In genomic region chr3L:8701697-8702349, dm6 we compare ENCODE assay signal across 5 fruit fly cellular contexts.
TF ChIP-seq lines count a peak whose summit lies in the region.

No protein-coding gene starts in this region.

- no peak for TF ChIP-seq CTCF in whole organism, embryonic (GFP tag; optimal IDR thresholded peaks at IDR 0.05; lab: Kevin White, UChicago)

TF ChIP-seq in whole organism, 6 proteins besides CTCF, POLR2A, EP300 and RAD21:
- TF ChIP-seq psq (optimal IDR thresholded peaks at IDR 0.05; lab: Kevin White, UChicago), result no peak
- no peak for TF ChIP-seq EcR (GFP tag; optimal IDR thresholded peaks at IDR 0.05; lab: Kevin White, UChicago)
- peak; percentile 13 for TF ChIP-seq pan (optimal IDR thresholded peaks at IDR 0.05; lab: Kevin White, UChicago)

TF ChIP-seq in whole organism, embryonic, 481 proteins besides CTCF, POLR2A, EP300 and RAD21 (continues in another document):
- TF ChIP-seq CG8290 (GFP tag; optimal IDR thresholded peaks at IDR 0.05; lab: Kevin White, UChicago) (no peak), CG8290 (tag; optimal IDR thresholded peaks at IDR 0.05; lab: Kevin White, UChicago) (peak in 1 of 2 experiments; percentile 19), CG2678 (tag; optimal IDR thresholded peaks at IDR 0.05; lab: Kevin White, UChicago) (no peak), CG12769 (tag; optimal IDR thresholded peaks at IDR 0.05; lab: Kevin White, UChicago) (no peak), sens (GFP tag; lab: Kevin White, UChicago) (peak; percentile 21), Oli (tag; optimal IDR thresholded peaks at IDR 0.05; lab: Kevin White, UChicago) (no peak), CG16815 (GFP tag; optimal IDR thresholded peaks at IDR 0.05; lab: Kevin White, UChicago) (no peak), sd (tag; optimal IDR thresholded peaks at IDR 0.05; lab: Kevin White, UChicago) (no peak), Myb (GFP tag; optimal IDR thresholded peaks at IDR 0.05; lab: Kevin White, UChicago) (no peak), Scr (GFP tag; IDR thresholded peaks at IDR 0.05; lab: Robert Waterston, UW; ENCODE audit: partially characterized antibody) (no peak), CG14050 (GFP tag; IDR thresholded peaks at IDR 0.05; lab: Robert Waterston, UW) (no peak), HLH3B (GFP tag; IDR thresholded peaks at IDR 0.05; lab: Robert Waterston, UW) (no peak), nmo (GFP tag; optimal IDR thresholded peaks at IDR 0.05; lab: Kevin White, UChicago) (no peak), mam (GFP tag; optimal IDR thresholded peaks at IDR 0.05; lab: Kevin White, UChicago) (no peak), CG4360 (GFP tag; IDR thresholded peaks at IDR 0.05; lab: Robert Waterston, UW) (0 out of 2 replicates have a peak, but pooled peaks have one; percentile 36), Mes4 (GFP tag; optimal IDR thresholded peaks at IDR 0.05; lab: Kevin White, UChicago) (no peak), Dbx (GFP tag; IDR thresholded peaks at IDR 0.05; lab: Robert Waterston, UW) (0 out of 3 replicates have a peak, but pooled peaks have one; percentile 17), Dll (GFP tag; IDR thresholded peaks at IDR 0.05; lab: Robert Waterston, UW; ENCODE audit: partially characterized antibody) (no peak), Aef1 (GFP tag; IDR thresholded peaks at IDR 0.05; lab: Robert Waterston, UW) (no peak), CG9215 (GFP tag; IDR thresholded peaks at IDR 0.05; lab: Robert Waterston, UW) (no peak), Ets97D (GFP tag; optimal IDR thresholded peaks at IDR 0.05; lab: Kevin White, UChicago) (no peak), Med (GFP tag; lab: Kevin White, UChicago) (peak; percentile 57), CG10147 (GFP tag; optimal IDR thresholded peaks at IDR 0.05; lab: Kevin White, UChicago) (no peak)

TF ChIP-seq in whole organism, prepupa, 60 proteins besides CTCF, POLR2A, EP300 and RAD21 (continues in another document):
- TF ChIP-seq CG7368 (GFP tag; optimal IDR thresholded peaks at IDR 0.05; lab: Kevin White, UChicago) (peak; percentile 56), CG6808 (GFP tag; optimal IDR thresholded peaks at IDR 0.05; lab: Kevin White, UChicago) (peak; percentile 78), Ets96B (tag; optimal IDR thresholded peaks at IDR 0.05; lab: Kevin White, UChicago) (peak; percentile 89), CG1621 (tag; optimal IDR thresholded peaks at IDR 0.05; lab: Kevin White, UChicago) (peak; percentile 52), CG31627 (GFP tag; optimal IDR thresholded peaks at IDR 0.05; lab: Kevin White, UChicago) (peak; percentile 30), CG6854 (GFP tag; optimal IDR thresholded peaks at IDR 0.05; lab: Kevin White, UChicago) (peak; percentile 14), CG8632 (GFP tag; optimal IDR thresholded peaks at IDR 0.05; lab: Kevin White, UChicago) (peak; percentile 85), pdm3 (GFP tag; optimal IDR thresholded peaks at IDR 0.05; lab: Kevin White, UChicago) (peak; percentile 42), spab (GFP tag; optimal IDR thresholded peaks at IDR 0.05; lab: Kevin White, UChicago) (peak; percentile 67), ss (GFP tag; optimal IDR thresholded peaks at IDR 0.05; lab: Kevin White, UChicago) (peak; percentile 65 to 88), Eip78C (GFP tag; lab: Kevin White, UChicago) (peak; percentile 94), acj6 (GFP tag; optimal IDR thresholded peaks at IDR 0.05; lab: Kevin White, UChicago) (peak; percentile 71), dac (GFP tag; optimal IDR thresholded peaks at IDR 0.05; lab: Kevin White, UChicago) (no peak), Eip75B (GFP tag; optimal IDR thresholded peaks at IDR 0.05; lab: Kevin White, UChicago) (peak; percentile 56), CG3919 (GFP tag; optimal IDR thresholded peaks at IDR 0.05; lab: Kevin White, UChicago) (peak; percentile 68), CG16779 (tag; optimal IDR thresholded peaks at IDR 0.05; lab: Kevin White, UChicago) (peak; percentile 21), salr (GFP tag; optimal IDR thresholded peaks at IDR 0.05; lab: Kevin White, UChicago) (no peak), CG10669 (GFP tag; optimal IDR thresholded peaks at IDR 0.05; lab: Kevin White, UChicago) (peak; percentile 77), fd85E (GFP tag; optimal IDR thresholded peaks at IDR 0.05; lab: Kevin White, UChicago) (no peak), fkh (GFP tag; optimal IDR thresholded peaks at IDR 0.05; lab: Kevin White, UChicago) (no peak), CG6163 (GFP tag; IDR thresholded peaks at IDR 0.05; lab: Robert Waterston, UW) (peak; percentile 28; the same call in 1 of the 3 replicates), fd59A (GFP tag; optimal IDR thresholded peaks at IDR 0.05; lab: Kevin White, UChicago) (peak; percentile 72), Met (GFP tag; optimal IDR thresholded peaks at IDR 0.05; lab: Kevin White, UChicago) (peak; percentile 65)

TF ChIP-seq in whole organism, pupa, 21 proteins besides CTCF, POLR2A, EP300 and RAD21:
- no peak for TF ChIP-seq fd96Ca (GFP tag; IDR thresholded peaks at IDR 0.05; lab: Robert Waterston, UW)
- TF ChIP-seq Snoo (tag; optimal IDR thresholded peaks at IDR 0.05; lab: Kevin White, UChicago), result peak; percentile 72
- TF ChIP-seq CG15710 (tag; optimal IDR thresholded peaks at IDR 0.05; lab: Kevin White, UChicago), result peak; percentile 88
- peak; percentile 12 for TF ChIP-seq CG14655 (GFP tag; optimal IDR thresholded peaks at IDR 0.05; lab: Kevin White, UChicago)
- TF ChIP-seq CG17806 (tag; optimal IDR thresholded peaks at IDR 0.05; lab: Kevin White, UChicago), result peak; percentile 74
- TF ChIP-seq CG10348 (GFP tag; IDR thresholded peaks at IDR 0.05; lab: Robert Waterston, UW), result no peak
- peak; percentile 91 for TF ChIP-seq CG8159 (tag; optimal IDR thresholded peaks at IDR 0.05; lab: Kevin White, UChicago)
- peak; percentile 22 for TF ChIP-seq EcR (GFP tag; optimal IDR thresholded peaks at IDR 0.05; lab: Kevin White, UChicago)
- peak; percentile 18 for TF ChIP-seq gl (tag; optimal IDR thresholded peaks at IDR 0.05; lab: Kevin White, UChicago)
- no peak for TF ChIP-seq Ets98B (GFP tag; IDR thresholded peaks at IDR 0.05; lab: Robert Waterston, UW)
- no peak for TF ChIP-seq CG32121 (GFP tag; IDR thresholded peaks at IDR 0.05; lab: Robert Waterston, UW)
- TF ChIP-seq Pif1B (GFP tag; optimal IDR thresholded peaks at IDR 0.05; lab: Kevin White, UChicago), result peak; percentile 56
- peak; percentile 64 for TF ChIP-seq Pif1A (GFP tag; optimal IDR thresholded peaks at IDR 0.05; lab: Kevin White, UChicago)
- TF ChIP-seq CG4496 (GFP tag; IDR thresholded peaks at IDR 0.05; lab: Robert Waterston, UW), result no peak
- TF ChIP-seq D1 (tag; optimal IDR thresholded peaks at IDR 0.05; lab: Kevin White, UChicago), result peak; percentile 80
- TF ChIP-seq CG34367 (tag; optimal IDR thresholded peaks at IDR 0.05; lab: Kevin White, UChicago), result peak; percentile 58
- TF ChIP-seq CG13204 (GFP tag; optimal IDR thresholded peaks at IDR 0.05; lab: Kevin White, UChicago), result peak; percentile 16
- no peak for TF ChIP-seq CG12605 (GFP tag; IDR thresholded peaks at IDR 0.05; lab: Robert Waterston, UW)
- no peak for TF ChIP-seq CG8301 (tag; optimal IDR thresholded peaks at IDR 0.05; lab: Kevin White, UChicago)
- TF ChIP-seq CG9948 (tag; optimal IDR thresholded peaks at IDR 0.05; lab: Kevin White, UChicago), result peak; percentile 79
TF ChIP-seq in whole organism, pupa: peak in this region for 13.

TF ChIP-seq in whole organism, wandering third instar larva, 38 proteins besides CTCF, POLR2A, EP300 and RAD21 (continues in another document):
- TF ChIP-seq Myc (optimal IDR thresholded peaks at IDR 0.05; lab: Kevin White, UChicago), result no peak
- TF ChIP-seq CG32264 (GFP tag; optimal IDR thresholded peaks at IDR 0.05; lab: Kevin White, UChicago), result peak; percentile 21
- peak; percentile 22 for TF ChIP-seq rgr (GFP tag; optimal IDR thresholded peaks at IDR 0.05; lab: Kevin White, UChicago)
- TF ChIP-seq psq (GFP tag; optimal IDR thresholded peaks at IDR 0.05; lab: Kevin White, UChicago), result peak; percentile 57
- TF ChIP-seq Mio (GFP tag; optimal IDR thresholded peaks at IDR 0.05; lab: Kevin White, UChicago), result no peak
- no peak for TF ChIP-seq N (GFP tag; optimal IDR thresholded peaks at IDR 0.05; lab: Kevin White, UChicago)
- peak; percentile 61 for TF ChIP-seq jim (GFP tag; optimal IDR thresholded peaks at IDR 0.05; lab: Kevin White, UChicago)
- TF ChIP-seq h (GFP tag; optimal IDR thresholded peaks at IDR 0.05; lab: Kevin White, UChicago), result peak; percentile 27
- TF ChIP-seq Rel (GFP tag; optimal IDR thresholded peaks at IDR 0.05; lab: Kevin White, UChicago), result peak; percentile 60
- TF ChIP-seq Rel (tag; optimal IDR thresholded peaks at IDR 0.05; lab: Kevin White, UChicago), result no peak
- peak; percentile 60 for TF ChIP-seq Vsx2 (GFP tag; optimal IDR thresholded peaks at IDR 0.05; lab: Kevin White, UChicago; ENCODE audit: partially characterized antibody)
- peak; percentile 96 for TF ChIP-seq Hr83 (GFP tag; optimal IDR thresholded peaks at IDR 0.05; lab: Kevin White, UChicago; ENCODE audit: poor library complexity, severe bottlenecking)
- peak; percentile 48 for TF ChIP-seq brk (GFP tag; optimal IDR thresholded peaks at IDR 0.05; lab: Kevin White, UChicago)
- TF ChIP-seq Sp1 (GFP tag; optimal IDR thresholded peaks at IDR 0.05; lab: Kevin White, UChicago), result peak; percentile 72
- peak; percentile 42 for TF ChIP-seq dmrt93B (GFP tag; optimal IDR thresholded peaks at IDR 0.05; lab: Kevin White, UChicago)
- peak; percentile 55 for TF ChIP-seq OdsH (GFP tag; optimal IDR thresholded peaks at IDR 0.05; lab: Kevin White, UChicago)
- TF ChIP-seq CG9705 (GFP tag; optimal IDR thresholded peaks at IDR 0.05; lab: Kevin White, UChicago), result peak; percentile 13
- TF ChIP-seq Hnf4 (GFP tag; optimal IDR thresholded peaks at IDR 0.05; lab: Kevin White, UChicago), result peak; percentile 38
- peak; percentile 3 for TF ChIP-seq tai (GFP tag; optimal IDR thresholded peaks at IDR 0.05; lab: Kevin White, UChicago)
- no peak for TF ChIP-seq Dif (GFP tag; optimal IDR thresholded peaks at IDR 0.05; lab: Kevin White, UChicago; ENCODE audit: partially characterized antibody)
- TF ChIP-seq woc (GFP tag; optimal IDR thresholded peaks at IDR 0.05; lab: Kevin White, UChicago), result peak; percentile 54
- no peak for TF ChIP-seq sv (GFP tag; optimal IDR thresholded peaks at IDR 0.05; lab: Kevin White, UChicago)
- peak in 1 of 2 experiments; percentile 74 for TF ChIP-seq foxo (GFP tag; optimal IDR thresholded peaks at IDR 0.05; lab: Kevin White, UChicago)
- no peak for TF ChIP-seq Hr78 (GFP tag; optimal IDR thresholded peaks at IDR 0.05; lab: Kevin White, UChicago)
- TF ChIP-seq Abd-B (GFP tag; optimal IDR thresholded peaks at IDR 0.05; lab: Kevin White, UChicago), result no peak
- TF ChIP-seq GATAd (GFP tag; optimal IDR thresholded peaks at IDR 0.05; lab: Kevin White, UChicago), result no peak
- no peak for TF ChIP-seq ey (GFP tag; optimal IDR thresholded peaks at IDR 0.05; lab: Kevin White, UChicago)
- no peak for TF ChIP-seq pan (optimal IDR thresholded peaks at IDR 0.05; lab: Kevin White, UChicago)
- TF ChIP-seq Jra (GFP tag; optimal IDR thresholded peaks at IDR 0.05; lab: Kevin White, UChicago), result no peak
- peak; percentile 10 for TF ChIP-seq dsf (GFP tag; optimal IDR thresholded peaks at IDR 0.05; lab: Kevin White, UChicago; ENCODE audit: borderline replicate concordance)
- no peak for TF ChIP-seq lola (GFP tag; optimal IDR thresholded peaks at IDR 0.05; lab: Kevin White, UChicago)
- TF ChIP-seq sage (GFP tag; optimal IDR thresholded peaks at IDR 0.05; lab: Kevin White, UChicago), result peak; percentile 8
